Worm (Caenorhabditis elegans) whole organism, L1 larva: ENCODE data around the gene ccdc-149.

Source experiments
- ama-1 ChIP-seq: fragments of 150-350 bp; optimal IDR thresholded peaks from 2 replicates; lab custom pipeline; 2014
- fkh-8 ChIP-seq: sonication (generic microtip); optimal IDR thresholded peaks from 2 replicates; lab custom pipeline; 2016; ENCODE audit warnings: mild to moderate bottlenecking, missing genetic modification characterization, missing compliant biosample characterization
- lin-15B ChIP-seq: fragments of 150-350 bp; sonication (generic microtip); optimal IDR thresholded peaks from 3 replicates; lab custom pipeline; 2014; ENCODE audit warnings: missing biosample characterization, missing genetic modification characterization
- nhr-28 ChIP-seq: fragments of 150-350 bp; optimal IDR thresholded peaks from 2 replicates; lab custom pipeline; 2014; ENCODE audit warnings: missing biosample characterization, missing genetic modification characterization
- nhr-84 ChIP-seq: sonication (generic microtip); optimal IDR thresholded peaks from 2 replicates; lab custom pipeline; 2017; ENCODE audit warnings: missing biosample characterization, missing genetic modification characterization
- tbx-2 ChIP-seq: sonication (generic microtip); optimal IDR thresholded peaks from 2 replicates; lab custom pipeline; 2016; ENCODE audit warnings: missing genetic modification characterization, missing compliant biosample characterization

- no peak for TF ChIP-seq ama-1 (lab: Kevin White, UChicago)
- no peak for TF ChIP-seq nhr-28 (tag; lab: Kevin White, UChicago)
- TF ChIP-seq fkh-8 = no peak
- TF ChIP-seq nhr-84 = no peak
- no peak for TF ChIP-seq tbx-2 (tag; lab: Kevin White, UChicago)
- TF ChIP-seq lin-15B (tag; lab: Kevin White, UChicago) = no peak
Observed at ce11 chrX:11468814-11469213, 42.4 kb downstream of the ccdc-149 start.
